Worm (Caenorhabditis elegans) whole organism, young adult: ENCODE results near the gene prx-10.

Experiments
- C06A6.2 ChIP-seq: fragments of 200-800 bp; sonication (Bioruptor generic); conservative IDR thresholded peaks from 2 replicates; pipeline ENCODE4 v1.3.6; 2022; ENCODE audit warnings: missing genetic modification characterization, missing compliant biosample characterization
- D2030.7 ChIP-seq: fragments of 200-800 bp; sonication (Bioruptor generic); IDR thresholded peaks from 2 replicates; pipeline ENCODE4 v1.3.6; 2022; ENCODE audit warnings: missing genetic modification reagents, missing genetic modification characterization, missing compliant biosample characterization
- F57A8.1 ChIP-seq: fragments of 200-800 bp; sonication (Bioruptor generic); optimal IDR thresholded peaks from 2 replicates; lab custom pipeline; 2018; ENCODE audit warnings: mild to moderate bottlenecking, missing genetic modification characterization, moderate library complexity, missing compliant biosample characterization
- ekl-4 ChIP-seq: fragments of 200-800 bp; sonication (Bioruptor generic); IDR thresholded peaks from 2 replicates; pipeline ENCODE4 v1.3.6; 2022; ENCODE audit warnings: missing genetic modification reagents, missing genetic modification characterization, missing compliant biosample characterization
- snpc-4 ChIP-seq, 5 experiments: fragments of 150-350 bp in 1 of 5; sonication (generic microtip) in 4 of 5; optimal IDR thresholded peaks; 2 replicates each; lab custom pipeline; 2014 to 2018; ENCODE audit warnings: missing genetic modification characterization in 5 of 5, missing biosample characterization in 3 of 5, antibody characterized with exemption in 2 of 5, mild to moderate bottlenecking in 2 of 5, missing compliant biosample characterization in 2 of 5, missing genotype in 2 of 5, moderate library complexity in 2 of 5, missing genetic modification reagents in 1 of 5

ce11 chrIII:5233140-5233539, 3.1 kb upstream of the prx-10 start:
- TF ChIP-seq D2030.7 (no peak), ekl-4 (GFP tag; lab: Robert Waterston, UW) (no peak), snpc-4 (GFP tag; optimal IDR thresholded peaks at IDR 0.05; lab: Kevin White, UChicago) (no peak), snpc-4 (tag; optimal IDR thresholded peaks at IDR 0.05; lab: Kevin White, UChicago) (no peak), C06A6.2 (GFP tag; lab: Robert Waterston, UW) (no peak), F57A8.1 (GFP tag; lab: Kevin White, UChicago) (no peak)
